Fruit fly (Drosophila melanogaster) whole organism, embryonic: ENCODE results near the gene CG32313.
A peak's percentile ranks its signal among the peaks of the same experiment; 100 is the strongest.

Experiments used
- Aef1 ChIP-seq: fragments of 200-800 bp; sonication (Bioruptor generic); IDR thresholded peaks from 3 replicates; pipeline ENCODE4 v1.3.6; 2022; ENCODE audit warnings: missing biosample characterization, missing genetic modification characterization
- Atf6 ChIP-seq: fragments of 200-800 bp; sonication (Bioruptor generic); IDR thresholded peaks from 2 replicates; pipeline ENCODE4 v1.3.6; 2022; ENCODE audit warnings: missing biosample characterization, missing genetic modification characterization
- Bteb2 ChIP-seq: fragments of 200-800 bp; sonication (Bioruptor generic); optimal IDR thresholded peaks from 2 replicates; lab custom pipeline; 2016; ENCODE audit warnings: missing biosample characterization, missing genetic modification characterization
- C15 ChIP-seq: fragments of 200-800 bp; sonication (Bioruptor generic); IDR thresholded peaks from 3 replicates; pipeline ENCODE4 v1.3.6; 2022; ENCODE audit warnings: missing biosample characterization, missing genetic modification characterization
- CG12769 ChIP-seq: fragments of 200-800 bp; sonication (Bioruptor generic); optimal IDR thresholded peaks from 2 replicates; lab custom pipeline; 2019; ENCODE audit warnings: missing biosample characterization, mild to moderate bottlenecking, missing genetic modification characterization, moderate library complexity
- CG13296 ChIP-seq: fragments of 200-800 bp; sonication (Bioruptor generic); optimal IDR thresholded peaks from 3 replicates; lab custom pipeline; 2018; ENCODE audit warnings: missing biosample characterization, mild to moderate bottlenecking, missing genetic modification characterization
- CG13894 ChIP-seq: fragments of 200-800 bp; sonication (Bioruptor generic); optimal IDR thresholded peaks from 3 replicates; lab custom pipeline; 2018; ENCODE audit warnings: missing biosample characterization, mild to moderate bottlenecking, missing genetic modification characterization, moderate library complexity
- CG15269 ChIP-seq: fragments of 200-800 bp; sonication (Bioruptor generic); optimal IDR thresholded peaks from 2 replicates; lab custom pipeline; 2018; ENCODE audit warnings: missing biosample characterization, mild to moderate bottlenecking, missing genetic modification characterization, moderate library complexity
- CG15514 ChIP-seq: fragments of 200-800 bp; sonication (Bioruptor generic); optimal IDR thresholded peaks from 3 replicates; lab custom pipeline; 2017; ENCODE audit warnings: missing biosample characterization, missing genetic modification characterization, mild to moderate bottlenecking, moderate library complexity, missing genetic modification reagents
- CG15601 ChIP-seq: fragments of 200-800 bp; sonication (Bioruptor generic); optimal IDR thresholded peaks from 3 replicates; lab custom pipeline; 2019; ENCODE audit warnings: missing biosample characterization, mild to moderate bottlenecking, missing genetic modification characterization, moderate library complexity
- CG15696 ChIP-seq: fragments of 200-800 bp; sonication (Bioruptor generic); optimal IDR thresholded peaks from 2 replicates; lab custom pipeline; 2019; ENCODE audit warnings: missing biosample characterization, mild to moderate bottlenecking, missing genetic modification characterization, moderate library complexity
- CG1603 ChIP-seq: fragments of 200-800 bp; sonication (Bioruptor generic); optimal IDR thresholded peaks from 2 replicates; lab custom pipeline; 2019; ENCODE audit warnings: missing biosample characterization, mild to moderate bottlenecking, missing genetic modification characterization, moderate library complexity
- CG18599 ChIP-seq: fragments of 200-800 bp; sonication (Bioruptor generic); optimal IDR thresholded peaks from 3 replicates; lab custom pipeline; 2017; ENCODE audit warnings: missing biosample characterization, missing genetic modification characterization, mild to moderate bottlenecking, moderate library complexity, missing genetic modification reagents
- CG2889 ChIP-seq: fragments of 200-800 bp; sonication (Bioruptor generic); IDR thresholded peaks from 3 replicates; pipeline ENCODE4 v1.3.6; 2022; ENCODE audit warnings: missing biosample characterization, missing genetic modification characterization
- CG32532 ChIP-seq: fragments of 200-800 bp; sonication (Bioruptor generic); IDR thresholded peaks from 2 replicates; pipeline ENCODE4 v1.3.6; 2022; ENCODE audit warnings: missing biosample characterization, missing genetic modification characterization
- CG4617 ChIP-seq: fragments of 200-800 bp; sonication (Bioruptor generic); optimal IDR thresholded peaks from 3 replicates; lab custom pipeline; 2016; ENCODE audit warnings: missing biosample characterization, missing genetic modification characterization, borderline replicate concordance
- CG4730 ChIP-seq: fragments of 200-800 bp; sonication (Bioruptor generic); IDR thresholded peaks from 2 replicates; pipeline ENCODE4 v1.3.6; 2022; ENCODE audit warnings: missing biosample characterization, missing genetic modification characterization
- CG6689 ChIP-seq: fragments of 200-800 bp; sonication (Bioruptor generic); IDR thresholded peaks from 2 replicates; pipeline ENCODE4 v1.3.6; 2022; ENCODE audit warnings: missing biosample characterization, missing genetic modification characterization
- CG6813 ChIP-seq: fragments of 200-800 bp; sonication (Bioruptor generic); optimal IDR thresholded peaks from 2 replicates; lab custom pipeline; 2017; ENCODE audit warnings: missing biosample characterization, missing genetic modification characterization, mild to moderate bottlenecking, moderate library complexity, missing genetic modification reagents
- CG7271 ChIP-seq: fragments of 200-800 bp; sonication (Bioruptor generic); optimal IDR thresholded peaks from 2 replicates; lab custom pipeline; 2018; ENCODE audit warnings: missing biosample characterization, mild to moderate bottlenecking, missing genetic modification characterization, moderate library complexity
- CG8290 ChIP-seq, 3 experiments: fragments of 200-800 bp; sonication (Bioruptor generic); optimal IDR thresholded peaks; 2 replicates each; lab custom pipeline; 2016 to 2019; ENCODE audit warnings: missing biosample characterization in 3 of 3, missing genetic modification characterization in 3 of 3, mild to moderate bottlenecking in 2 of 3, moderate library complexity in 1 of 3
- CG9932 ChIP-seq: fragments of 200-800 bp; sonication (Bioruptor generic); IDR thresholded peaks from 2 replicates; pipeline ENCODE4 v1.3.6; 2022; ENCODE audit warnings: missing biosample characterization, missing genetic modification characterization
- Deaf1 ChIP-seq: fragments of 200-800 bp; optimal IDR thresholded peaks from 3 replicates; lab custom pipeline; 2019; ENCODE audit warnings: missing biosample characterization, mild to moderate bottlenecking, missing genetic modification characterization, moderate library complexity
- Dref ChIP-seq: fragments of 200-800 bp; sonication (Bioruptor generic); IDR thresholded peaks from 2 replicates; pipeline ENCODE4 v1.3.6; 2022; ENCODE audit warnings: missing biosample characterization, missing genetic modification characterization
- Mad ChIP-seq: fragments of 200-800 bp; sonication (Bioruptor generic); optimal IDR thresholded peaks from 2 replicates; lab custom pipeline; 2016; ENCODE audit warnings: missing biosample characterization, missing genetic modification characterization
- Nf-YC ChIP-seq: fragments of 200-800 bp; optimal IDR thresholded peaks from 3 replicates; lab custom pipeline; 2019; ENCODE audit warnings: missing biosample characterization, mild to moderate bottlenecking, missing genetic modification characterization, moderate library complexity
- caup ChIP-seq: fragments of 200-800 bp; sonication (Bioruptor generic); optimal IDR thresholded peaks from 3 replicates; lab custom pipeline; 2017; ENCODE audit warnings: missing biosample characterization, mild to moderate bottlenecking, missing genetic modification characterization, moderate library complexity; ENCODE audit not compliant: severe bottlenecking
- chinmo ChIP-seq: fragments of 200-800 bp; sonication (Bioruptor generic); IDR thresholded peaks from 4 replicates; pipeline ENCODE4 v1.3.6; 2022; ENCODE audit warnings: missing biosample characterization, missing genetic modification characterization; ENCODE audit not compliant: partially characterized antibody
- croc ChIP-seq: fragments of 200-800 bp; sonication (Bioruptor generic); conservative IDR thresholded peaks from 3 replicates; pipeline ENCODE4 v1.3.6; 2022; ENCODE audit warnings: missing biosample characterization, missing genetic modification characterization
- crol ChIP-seq: fragments of 200-800 bp; sonication (Bioruptor generic); IDR thresholded peaks from 2 replicates; pipeline ENCODE4 v1.3.6; 2022; ENCODE audit warnings: missing biosample characterization, missing genetic modification characterization
- dmrt99B ChIP-seq: fragments of 200-800 bp; sonication (Bioruptor generic); optimal IDR thresholded peaks from 2 replicates; lab custom pipeline; 2018; ENCODE audit warnings: missing biosample characterization, mild to moderate bottlenecking, missing genetic modification characterization, moderate library complexity
- grn ChIP-seq: fragments of 200-800 bp; sonication (Bioruptor generic); optimal IDR thresholded peaks from 3 replicates; lab custom pipeline; 2017; ENCODE audit warnings: missing biosample characterization, missing genetic modification characterization
- hkb ChIP-seq, 2 experiments: fragments of 200-800 bp in 1 of 2; fragments of >200 bp in 1 of 2; sonication (Bioruptor generic) in 1 of 2; IDR thresholded peaks in 1 of 2; optimal IDR thresholded peaks in 1 of 2; 2 replicates each; pipeline versions ENCODE4 v1.3.6 to Lab custom; 2017 to 2022; ENCODE audit warnings: missing biosample characterization in 1 of 2, missing genetic modification characterization in 1 of 2
- ind ChIP-seq: fragments of 200-800 bp; sonication (Bioruptor generic); optimal IDR thresholded peaks from 3 replicates; lab custom pipeline; 2016; ENCODE audit warnings: missing biosample characterization, missing genetic modification characterization
- nau ChIP-seq: fragments of 200-800 bp; sonication (Bioruptor generic); optimal IDR thresholded peaks from 3 replicates; lab custom pipeline; 2017; ENCODE audit warnings: missing biosample characterization, mild to moderate bottlenecking, missing genetic modification characterization, missing genetic modification reagents
- otp ChIP-seq: fragments of 200-800 bp; sonication (Bioruptor generic); IDR thresholded peaks from 3 replicates; pipeline ENCODE4, ENCODE4 v1.3.6; 2022; ENCODE audit warnings: missing biosample characterization, missing genetic modification characterization
- repo ChIP-seq: fragments of 200-800 bp; sonication (Bioruptor generic); optimal IDR thresholded peaks from 2 replicates; lab custom pipeline; 2016; ENCODE audit warnings: missing biosample characterization, missing genetic modification characterization
- row ChIP-seq: fragments of 200-800 bp; sonication (Bioruptor generic); IDR thresholded peaks from 3 replicates; pipeline ENCODE4 v1.3.6; 2022; ENCODE audit warnings: missing biosample characterization, missing genetic modification characterization
- sd ChIP-seq: fragments of 200-800 bp; sonication (Bioruptor generic); optimal IDR thresholded peaks from 3 replicates; lab custom pipeline; 2018; ENCODE audit warnings: missing biosample characterization, mild to moderate bottlenecking, missing genetic modification characterization, moderate library complexity
- sima ChIP-seq: fragments of 200-800 bp; sonication (Bioruptor generic); optimal IDR thresholded peaks from 2 replicates; lab custom pipeline; 2016; ENCODE audit warnings: missing biosample characterization, missing genetic modification characterization
- sqz ChIP-seq: fragments of 200-800 bp; sonication (Bioruptor generic); optimal IDR thresholded peaks from 3 replicates; lab custom pipeline; 2018; ENCODE audit warnings: missing biosample characterization, mild to moderate bottlenecking, missing genetic modification characterization
- tin ChIP-seq: fragments of 200-800 bp; sonication (Bioruptor generic); optimal IDR thresholded peaks from 3 replicates; lab custom pipeline; 2016; ENCODE audit warnings: missing biosample characterization, missing genetic modification characterization
- tll ChIP-seq, 2 experiments: fragments of 200-800 bp in 1 of 2; fragments of >200 bp in 1 of 2; sonication (Bioruptor generic) in 1 of 2; optimal IDR thresholded peaks; 2 replicates each; lab custom pipeline; 2017 to 2019; ENCODE audit warnings: missing biosample characterization in 2 of 2, missing genetic modification characterization in 2 of 2, mild to moderate bottlenecking in 1 of 2, moderate library complexity in 1 of 2
- twi ChIP-seq: fragments of 200-800 bp; optimal IDR thresholded peaks from 2 replicates; lab custom pipeline; 2019; ENCODE audit warnings: missing biosample characterization, mild to moderate bottlenecking, missing genetic modification characterization, moderate library complexity
- unc-4 ChIP-seq: fragments of 200-800 bp; sonication (Bioruptor generic); IDR thresholded peaks from 2 replicates; pipeline ENCODE4 v1.3.6; 2022; ENCODE audit warnings: missing biosample characterization, missing genetic modification characterization; ENCODE audit not compliant: partially characterized antibody
- vnd ChIP-seq: fragments of 200-800 bp; sonication (Bioruptor generic); IDR thresholded peaks from 3 replicates; pipeline ENCODE4 v1.3.6; 2022; ENCODE audit warnings: missing biosample characterization, missing genetic modification characterization; ENCODE audit not compliant: partially characterized antibody

CG32313 gene

DNA sequence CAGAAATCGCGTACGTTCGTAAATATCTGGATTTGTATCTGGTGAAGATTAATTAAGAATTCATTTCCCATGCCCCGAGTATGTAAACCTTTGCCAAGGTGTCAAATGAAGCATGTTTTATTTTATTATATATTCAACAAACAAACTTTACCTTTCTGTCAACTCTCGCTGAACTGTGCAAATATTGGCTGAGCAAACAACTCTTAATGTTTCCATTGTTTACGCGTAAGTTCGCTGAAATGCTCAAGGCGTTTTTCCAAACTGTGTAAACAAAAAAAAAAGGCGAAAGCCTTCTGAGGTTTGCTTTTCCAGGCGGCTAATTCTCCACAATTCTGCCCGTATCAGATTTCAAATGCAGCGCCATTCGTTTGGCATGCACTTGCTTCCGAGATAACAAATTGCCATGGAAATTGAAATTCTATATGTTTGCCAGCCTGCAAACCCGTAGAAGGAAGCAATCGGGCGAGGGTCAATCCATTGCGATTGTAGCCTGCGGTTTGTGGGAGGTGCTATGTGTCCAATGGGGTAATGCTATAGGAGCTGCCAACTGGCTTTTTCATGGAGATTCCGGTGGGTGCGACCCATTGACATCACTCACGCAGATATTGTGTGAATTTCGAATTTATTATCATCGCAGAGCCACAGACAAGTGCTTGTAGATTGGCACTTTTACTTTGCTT is 46.3 kb upstream of the CG32313 start (continued):
- no peak for TF ChIP-seq CG7271 (tag; lab: Kevin White, UChicago)
- TF ChIP-seq CG18599, result peak; percentile 96
- TF ChIP-seq CG32532, result peak; percentile 48; the same call in 1 of the 2 replicates
- TF ChIP-seq nau (GFP tag; lab: Kevin White, UChicago), result no peak
- peak; percentile 68 for TF ChIP-seq CG9932
- TF ChIP-seq twi, result no peak
- no peak for TF ChIP-seq CG4617 (GFP tag; lab: Kevin White, UChicago)
- no peak for TF ChIP-seq CG1603 (tag; lab: Kevin White, UChicago)
- TF ChIP-seq croc (GFP tag; lab: Robert Waterston, UW), result no peak
- no peak for TF ChIP-seq tin (GFP tag; lab: Kevin White, UChicago)
- TF ChIP-seq, all 482 proteins: peak for 234

DNA sequence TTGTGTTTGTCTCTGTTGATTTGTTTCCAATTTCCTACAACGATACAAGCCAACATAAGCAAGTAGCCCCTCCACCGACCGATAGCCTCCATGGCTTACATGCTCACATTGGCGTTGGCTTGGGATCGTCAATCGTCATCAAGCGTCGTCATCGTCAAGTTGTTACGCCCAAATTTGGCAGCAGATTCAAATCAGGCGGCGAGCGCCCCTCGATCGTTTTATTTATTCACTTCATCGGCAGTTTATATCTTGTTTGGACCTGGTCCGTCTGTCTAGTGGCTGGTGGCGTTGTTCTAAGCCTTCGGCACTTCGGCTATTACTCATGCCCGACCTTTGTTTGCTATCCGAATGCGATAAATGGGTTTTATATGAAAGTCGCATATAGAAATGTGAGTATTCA is 44.7 kb upstream of the CG32313 start:
- TF ChIP-seq sima, result no peak
- no peak for TF ChIP-seq otp
- TF ChIP-seq Deaf1, result peak; percentile 17
- no peak for TF ChIP-seq dmrt99B
- peak; percentile 83; the same call in 3 of the 4 replicates for TF ChIP-seq chinmo
- TF ChIP-seq repo (GFP tag; lab: Kevin White, UChicago), result no peak
- no peak for TF ChIP-seq Dref (GFP tag; lab: Robert Waterston, UW)
- no peak for TF ChIP-seq Mad (GFP tag; lab: Kevin White, UChicago)
- TF ChIP-seq crol, result 0 out of 2 replicates have a peak, but pooled peaks have one; percentile 8
- TF ChIP-seq grn, result peak; percentile 22
- no peak for TF ChIP-seq hkb (optimal IDR thresholded peaks at IDR 0.05; lab: Kevin White, UChicago)
- TF ChIP-seq hkb (GFP tag; IDR thresholded peaks at IDR 0.05; lab: Robert Waterston, UW), result no peak
- no peak for TF ChIP-seq ind (GFP tag; lab: Kevin White, UChicago)
- TF ChIP-seq Atf6 (GFP tag; lab: Robert Waterston, UW), result no peak
- TF ChIP-seq CG12769 (tag; lab: Kevin White, UChicago), result peak; percentile 49
- TF ChIP-seq vnd (GFP tag; lab: Robert Waterston, UW), result no peak
- peak; percentile 85 for TF ChIP-seq CG13894
- no peak for TF ChIP-seq CG13296 (GFP tag; lab: Kevin White, UChicago)
- TF ChIP-seq Nf-YC, result no peak
- TF ChIP-seq CG15269 (tag; lab: Kevin White, UChicago), result peak; percentile 57
- no peak for TF ChIP-seq CG8290 (GFP tag; optimal IDR thresholded peaks at IDR 0.05; lab: Kevin White, UChicago)
- peak in 1 of 2 experiments; percentile 8 for TF ChIP-seq CG8290 (tag; optimal IDR thresholded peaks at IDR 0.05; lab: Kevin White, UChicago)
- TF ChIP-seq sd (tag; lab: Kevin White, UChicago), result peak; percentile 52

DNA sequence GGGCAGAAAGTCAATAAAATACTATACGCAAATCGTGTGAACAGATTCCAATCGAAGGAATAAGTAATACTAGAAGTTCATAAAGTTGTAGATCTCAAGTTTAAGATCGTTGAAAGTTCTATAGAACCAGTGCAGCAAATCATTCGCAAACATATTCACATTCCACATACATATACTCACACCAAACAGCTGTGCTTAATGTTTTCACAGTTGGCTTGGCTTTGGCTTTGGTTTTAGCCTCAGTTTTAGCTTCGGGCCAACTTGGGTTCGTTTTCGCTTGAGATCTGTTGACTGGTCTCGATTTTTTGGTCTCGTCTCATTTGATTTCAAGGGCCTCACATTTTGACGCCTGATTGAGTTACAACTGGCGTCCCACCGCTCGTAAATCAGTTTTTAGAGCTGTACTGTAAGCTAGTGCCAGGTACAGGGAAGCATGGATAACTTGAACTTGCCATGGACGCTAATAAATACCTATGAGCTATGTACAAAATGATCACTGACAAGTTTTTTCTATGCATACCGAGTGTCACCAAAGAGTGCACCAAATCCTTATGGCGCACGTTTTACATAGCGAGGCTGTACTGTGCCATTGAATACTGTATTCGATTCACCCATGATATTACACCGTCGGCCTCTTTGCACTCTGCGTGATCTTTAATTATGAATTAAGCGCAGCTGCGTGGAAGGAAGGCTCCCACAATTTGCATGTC is 41.8 kb upstream of the CG32313 start:
- TF ChIP-seq Bteb2 (GFP tag; lab: Kevin White, UChicago) (peak; percentile 64), CG6813 (GFP tag; lab: Kevin White, UChicago) (peak; percentile 71), unc-4 (GFP tag; lab: Robert Waterston, UW) (no peak), CG15601 (peak; percentile 12), CG15514 (GFP tag; lab: Kevin White, UChicago) (peak; percentile 70), CG15696 (tag; lab: Kevin White, UChicago) (peak; percentile 69), tll (GFP tag; optimal IDR thresholded peaks at IDR 0.05; lab: Kevin White, UChicago) (no peak), caup (GFP tag; lab: Kevin White, UChicago) (peak; percentile 83), row (peak; percentile 90), Aef1 (peak; percentile 90), CG4730 (peak; percentile 83), CG6689 (peak; percentile 87), CG2889 (peak; percentile 87), C15 (GFP tag; lab: Robert Waterston, UW) (peak; percentile 56; the same call in 1 of the 3 replicates), sqz (peak; percentile 38)
